Fruit fly (Drosophila melanogaster) whole organism, embryonic: Measurements from ENCODE around the gene CG33107.

Experiments used
- Aef1 ChIP-seq: fragments of 200-800 bp; sonication (Bioruptor generic); IDR thresholded peaks from 3 replicates; pipeline ENCODE4 v1.3.6; 2022; ENCODE audit warnings: missing biosample characterization, missing genetic modification characterization
- Bdp1 ChIP-seq: fragments of 200-800 bp; sonication (Bioruptor generic); optimal IDR thresholded peaks from 3 replicates; lab custom pipeline; 2016; ENCODE audit warnings: missing biosample characterization, missing genetic modification characterization
- CG10979 ChIP-seq: fragments of 200-800 bp; sonication (Bioruptor generic); optimal IDR thresholded peaks from 2 replicates; lab custom pipeline; 2018; ENCODE audit warnings: missing biosample characterization, mild to moderate bottlenecking, missing genetic modification characterization, moderate library complexity
- CG12071 ChIP-seq: fragments of 200-800 bp; sonication (Bioruptor generic); optimal IDR thresholded peaks from 3 replicates; lab custom pipeline; 2018; ENCODE audit warnings: missing biosample characterization, mild to moderate bottlenecking, missing genetic modification characterization
- CG12104 ChIP-seq: fragments of 200-800 bp; sonication (Bioruptor generic); optimal IDR thresholded peaks from 3 replicates; lab custom pipeline; 2016; ENCODE audit warnings: missing biosample characterization, missing genetic modification characterization
- CG12659 ChIP-seq: fragments of 200-800 bp; sonication (Bioruptor generic); optimal IDR thresholded peaks from 3 replicates; lab custom pipeline; 2017; ENCODE audit warnings: mild to moderate bottlenecking, missing biosample characterization, missing genetic modification reagents, missing genetic modification characterization
- CG12769 ChIP-seq: fragments of 200-800 bp; sonication (Bioruptor generic); optimal IDR thresholded peaks from 2 replicates; lab custom pipeline; 2019; ENCODE audit warnings: missing biosample characterization, mild to moderate bottlenecking, missing genetic modification characterization, moderate library complexity
- CG13775 ChIP-seq: fragments of 200-800 bp; sonication (Bioruptor generic); optimal IDR thresholded peaks from 3 replicates; lab custom pipeline; 2017; ENCODE audit warnings: missing biosample characterization, mild to moderate bottlenecking, missing genetic modification characterization
- CG14014 ChIP-seq: fragments of 200-800 bp; sonication (Bioruptor generic); IDR thresholded peaks from 2 replicates; pipeline ENCODE4 v1.3.6; 2022; ENCODE audit warnings: missing biosample characterization, missing genetic modification characterization
- CG14050 ChIP-seq: fragments of 200-800 bp; sonication (Bioruptor generic); IDR thresholded peaks from 3 replicates; pipeline ENCODE4 v1.3.6; 2022; ENCODE audit warnings: missing biosample characterization, missing genetic modification characterization
- CG15269 ChIP-seq: fragments of 200-800 bp; sonication (Bioruptor generic); optimal IDR thresholded peaks from 2 replicates; lab custom pipeline; 2018; ENCODE audit warnings: missing biosample characterization, mild to moderate bottlenecking, missing genetic modification characterization, moderate library complexity
- CG1603 ChIP-seq: fragments of 200-800 bp; sonication (Bioruptor generic); optimal IDR thresholded peaks from 2 replicates; lab custom pipeline; 2019; ENCODE audit warnings: missing biosample characterization, mild to moderate bottlenecking, missing genetic modification characterization, moderate library complexity
- CG17912 ChIP-seq: fragments of 200-800 bp; sonication (Bioruptor generic); optimal IDR thresholded peaks from 2 replicates; lab custom pipeline; 2018; ENCODE audit warnings: missing biosample characterization, mild to moderate bottlenecking, missing genetic modification characterization
- CG3847 ChIP-seq: fragments of 200-800 bp; sonication (Bioruptor generic); IDR thresholded peaks from 2 replicates; pipeline ENCODE4 v1.3.6; 2022; ENCODE audit warnings: missing biosample characterization, missing genetic modification characterization
- CG42726 ChIP-seq: fragments of 200-800 bp; sonication (Bioruptor generic); IDR thresholded peaks from 2 replicates; pipeline ENCODE4 v1.3.6; 2022; ENCODE audit warnings: missing biosample characterization, missing genetic modification characterization; ENCODE audit not compliant: partially characterized antibody
- CG5953 ChIP-seq: fragments of 200-800 bp; sonication (Bioruptor generic); IDR thresholded peaks from 2 replicates; pipeline ENCODE4 v1.3.6; 2022; ENCODE audit warnings: missing biosample characterization, missing genetic modification characterization
- CG6683 ChIP-seq: fragments of 200-800 bp; sonication (Bioruptor generic); optimal IDR thresholded peaks from 2 replicates; lab custom pipeline; 2017; ENCODE audit warnings: missing biosample characterization, mild to moderate bottlenecking, missing genetic modification characterization, missing genetic modification reagents
- CG7372 ChIP-seq: fragments of 200-800 bp; sonication (Bioruptor generic); IDR thresholded peaks from 2 replicates; pipeline ENCODE4 v1.3.6; 2022; ENCODE audit warnings: missing biosample characterization, missing genetic modification characterization
- CG7839 ChIP-seq: fragments of 200-800 bp; sonication (Bioruptor generic); optimal IDR thresholded peaks from 3 replicates; lab custom pipeline; 2018; ENCODE audit warnings: missing biosample characterization, mild to moderate bottlenecking, missing genetic modification characterization, moderate library complexity
- CG9797 ChIP-seq: fragments of 200-800 bp; sonication (Bioruptor generic); optimal IDR thresholded peaks from 3 replicates; lab custom pipeline; 2018; ENCODE audit warnings: missing biosample characterization, mild to moderate bottlenecking, missing genetic modification characterization
- Dbx ChIP-seq: fragments of 200-800 bp; sonication (Bioruptor generic); IDR thresholded peaks from 3 replicates; pipeline ENCODE4 v1.3.6; 2022; ENCODE audit warnings: missing biosample characterization, missing genetic modification characterization
- Doc3 ChIP-seq: fragments of 200-800 bp; sonication (Bioruptor generic); IDR thresholded peaks from 3 replicates; pipeline ENCODE4 v1.3.6; 2022; ENCODE audit warnings: missing biosample characterization, missing genetic modification characterization; ENCODE audit not compliant: partially characterized antibody
- Dp ChIP-seq: fragments of 200-800 bp; sonication (Bioruptor generic); optimal IDR thresholded peaks from 2 replicates; lab custom pipeline; 2018; ENCODE audit warnings: missing biosample characterization, mild to moderate bottlenecking, missing genetic modification characterization, moderate library complexity
- ERR ChIP-seq: fragments of 200-800 bp; sonication (Bioruptor generic); optimal IDR thresholded peaks from 2 replicates; lab custom pipeline; 2016; ENCODE audit warnings: missing biosample characterization, missing genetic modification characterization
- H15 ChIP-seq: fragments of 200-800 bp; sonication (Bioruptor generic); IDR thresholded peaks from 3 replicates; pipeline ENCODE4 v1.3.6; 2022; ENCODE audit warnings: missing biosample characterization, missing genetic modification characterization
- HHEX ChIP-seq: fragments of 200-800 bp; sonication (Bioruptor generic); optimal IDR thresholded peaks from 3 replicates; lab custom pipeline; 2017; ENCODE audit warnings: missing biosample characterization, mild to moderate bottlenecking, missing genetic modification characterization, missing genetic modification reagents
- HmgD ChIP-seq: fragments of 200-800 bp; sonication (Bioruptor generic); optimal IDR thresholded peaks from 3 replicates; lab custom pipeline; 2016; ENCODE audit warnings: missing biosample characterization, missing genetic modification characterization
- HmgZ ChIP-seq: fragments of 200-800 bp; sonication (Bioruptor generic); optimal IDR thresholded peaks from 2 replicates; lab custom pipeline; 2018; ENCODE audit warnings: missing biosample characterization, mild to moderate bottlenecking, missing genetic modification characterization
- Hmx ChIP-seq: fragments of 200-800 bp; sonication (Bioruptor generic); optimal IDR thresholded peaks from 2 replicates; lab custom pipeline; 2016; ENCODE audit warnings: missing biosample characterization, missing genetic modification characterization
- NfI ChIP-seq: fragments of 200-800 bp; sonication (Bioruptor generic); optimal IDR thresholded peaks from 3 replicates; lab custom pipeline; 2018; ENCODE audit warnings: missing biosample characterization, mild to moderate bottlenecking, missing genetic modification characterization, moderate library complexity
- Oli ChIP-seq: fragments of 200-800 bp; sonication (Bioruptor generic); optimal IDR thresholded peaks from 2 replicates; lab custom pipeline; 2018; ENCODE audit warnings: missing biosample characterization, mild to moderate bottlenecking, missing genetic modification characterization, moderate library complexity
- Sry-δ ChIP-seq: fragments of 200-800 bp; sonication (Bioruptor generic); optimal IDR thresholded peaks from 2 replicates; lab custom pipeline; 2016; ENCODE audit warnings: missing biosample characterization, missing genetic modification characterization
- Vsx1 ChIP-seq: fragments of 200-800 bp; sonication (Bioruptor generic); optimal IDR thresholded peaks from 2 replicates; lab custom pipeline; 2017; ENCODE audit warnings: missing biosample characterization, mild to moderate bottlenecking, missing genetic modification characterization, missing genetic modification reagents
- br ChIP-seq: fragments of >200 bp; optimal IDR thresholded peaks from 2 replicates; lab custom pipeline; 2017
- da ChIP-seq: fragments of 200-800 bp; sonication (Bioruptor generic); optimal IDR thresholded peaks from 2 replicates; lab custom pipeline; 2016; ENCODE audit warnings: missing biosample characterization, missing genetic modification characterization
- dysf ChIP-seq: fragments of 200-800 bp; sonication (Bioruptor generic); IDR thresholded peaks from 3 replicates; pipeline ENCODE4 v1.3.6; 2022; ENCODE audit warnings: missing biosample characterization, missing genetic modification characterization
- esg ChIP-seq: fragments of 200-800 bp; sonication (Bioruptor generic); conservative IDR thresholded peaks from 2 replicates; pipeline ENCODE4 v1.3.6; 2022; ENCODE audit warnings: missing biosample characterization, missing genetic modification characterization
- gro ChIP-seq: fragments of 200-800 bp; sonication (Bioruptor generic); optimal IDR thresholded peaks from 2 replicates; lab custom pipeline; 2016; ENCODE audit warnings: missing biosample characterization, missing genetic modification characterization
- h ChIP-seq: fragments of >200 bp; optimal IDR thresholded peaks from 2 replicates; lab custom pipeline; 2017
- ham ChIP-seq: fragments of 200-800 bp; sonication (Bioruptor generic); IDR thresholded peaks from 2 replicates; pipeline ENCODE4 v1.3.6; 2022; ENCODE audit warnings: missing biosample characterization, missing genetic modification characterization
- her ChIP-seq: fragments of 200-800 bp; sonication (Bioruptor generic); optimal IDR thresholded peaks from 2 replicates; lab custom pipeline; 2016; ENCODE audit warnings: missing biosample characterization, missing genetic modification characterization
- jumu ChIP-seq: fragments of 200-800 bp; sonication (Bioruptor generic); optimal IDR thresholded peaks from 3 replicates; lab custom pipeline; 2016; ENCODE audit warnings: missing biosample characterization, missing genetic modification characterization
- kay ChIP-seq: fragments of 200-800 bp; sonication (Bioruptor generic); optimal IDR thresholded peaks from 2 replicates; lab custom pipeline; 2016; ENCODE audit warnings: missing biosample characterization, missing genetic modification characterization
- lmd ChIP-seq: fragments of 200-800 bp; sonication (Bioruptor generic); IDR thresholded peaks from 2 replicates; pipeline ENCODE4 v1.3.6; 2022; ENCODE audit warnings: missing biosample characterization, missing genetic modification characterization
- lola ChIP-seq, 3 experiments: fragments of >200 bp in 2 of 3; fragments of 200-800 bp in 1 of 3; sonication (Bioruptor generic) in 1 of 3; optimal IDR thresholded peaks; 2 replicates each; lab custom pipeline; 2017 to 2019; ENCODE audit warnings: missing biosample characterization in 3 of 3, missing genetic modification characterization in 3 of 3, mild to moderate bottlenecking in 1 of 3, moderate library complexity in 1 of 3
- mam ChIP-seq: fragments of 200-800 bp; sonication (Bioruptor generic); optimal IDR thresholded peaks from 3 replicates; lab custom pipeline; 2016; ENCODE audit warnings: missing biosample characterization, missing genetic modification characterization
- pita ChIP-seq: fragments of 200-800 bp; sonication (Bioruptor generic); optimal IDR thresholded peaks from 2 replicates; lab custom pipeline; 2017; ENCODE audit warnings: missing biosample characterization, mild to moderate bottlenecking, missing genetic modification characterization
- pzg ChIP-seq: fragments of 200-800 bp; sonication (Bioruptor generic); optimal IDR thresholded peaks from 3 replicates; lab custom pipeline; 2018; ENCODE audit warnings: missing biosample characterization, mild to moderate bottlenecking, missing genetic modification characterization, moderate library complexity
- rib ChIP-seq: fragments of 200-800 bp; sonication (Bioruptor generic); IDR thresholded peaks from 2 replicates; pipeline ENCODE4 v1.3.6; 2022; ENCODE audit warnings: missing biosample characterization, missing genetic modification characterization
- sd ChIP-seq: fragments of 200-800 bp; sonication (Bioruptor generic); optimal IDR thresholded peaks from 3 replicates; lab custom pipeline; 2018; ENCODE audit warnings: missing biosample characterization, mild to moderate bottlenecking, missing genetic modification characterization, moderate library complexity
- stwl ChIP-seq: fragments of 200-800 bp; sonication (Bioruptor generic); optimal IDR thresholded peaks from 3 replicates; lab custom pipeline; 2018; ENCODE audit warnings: missing biosample characterization, mild to moderate bottlenecking, missing genetic modification characterization, moderate library complexity

Gene CG33107

DNA sequence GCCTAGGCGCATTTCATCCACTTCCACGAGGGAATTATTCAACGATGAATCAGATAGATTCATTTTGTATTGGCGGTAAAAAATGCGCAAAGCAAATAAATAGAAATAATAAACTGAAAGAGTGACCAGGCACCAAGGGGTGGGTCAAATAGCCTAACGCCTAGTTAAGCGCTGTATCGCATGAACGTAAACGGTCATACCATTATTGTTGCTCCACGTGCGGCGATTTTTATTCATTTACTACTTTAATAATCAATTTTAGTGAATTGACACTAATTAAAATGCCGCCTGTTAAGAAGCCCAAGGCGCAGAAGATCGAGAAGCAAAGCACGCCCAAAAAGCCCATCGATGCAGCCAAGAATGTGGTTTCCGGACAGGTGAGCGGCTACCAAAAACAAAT is at the start of gene CG33107, which contains the start of gene CG6937 (continued):
- TF ChIP-seq CG3847 (GFP tag; lab: Robert Waterston, UW), result no peak
- no peak for TF ChIP-seq br (lab: Kevin White, UChicago)
- TF ChIP-seq CG17912 (GFP tag; lab: Kevin White, UChicago), result no peak
- TF ChIP-seq Vsx1 (GFP tag; lab: Kevin White, UChicago), result no peak
- TF ChIP-seq CG42726 (GFP tag; lab: Robert Waterston, UW), result peak; percentile 48; the same call in 1 of the 2 replicates
- peak; percentile 46 for TF ChIP-seq CG12659
- 0 out of 3 replicates have a peak, but pooled peaks have one; percentile 42 for TF ChIP-seq Doc3 (GFP tag; lab: Robert Waterston, UW)
- peak; percentile 76 for TF ChIP-seq pzg (GFP tag; lab: Kevin White, UChicago)
- peak; percentile 53 for TF ChIP-seq sd (tag; lab: Kevin White, UChicago)
- TF ChIP-seq HmgZ (tag; lab: Kevin White, UChicago), result no peak
- no peak for TF ChIP-seq CG13775 (GFP tag; lab: Kevin White, UChicago)
- TF ChIP-seq Dp (GFP tag; lab: Kevin White, UChicago), result peak; percentile 77
- TF ChIP-seq CG1603 (tag; lab: Kevin White, UChicago), result peak; percentile 65
- peak; percentile 12 for TF ChIP-seq Sry-δ (GFP tag; lab: Kevin White, UChicago)
- no peak for TF ChIP-seq NfI
- no peak for TF ChIP-seq CG10979 (tag; lab: Kevin White, UChicago)
- no peak for TF ChIP-seq gro
- no peak for TF ChIP-seq mam
- no peak for TF ChIP-seq esg (GFP tag; lab: Robert Waterston, UW)
- no peak for TF ChIP-seq ERR (GFP tag; lab: Kevin White, UChicago)
- TF ChIP-seq CG15269 (tag; lab: Kevin White, UChicago), result no peak
- TF ChIP-seq Oli (tag; lab: Kevin White, UChicago), result no peak
- TF ChIP-seq lmd (GFP tag; lab: Robert Waterston, UW), result no peak
- TF ChIP-seq CG7372 (GFP tag; lab: Robert Waterston, UW), result no peak
- no peak for TF ChIP-seq her (GFP tag; lab: Kevin White, UChicago)
- no peak for TF ChIP-seq kay (GFP tag; lab: Kevin White, UChicago)

DNA sequence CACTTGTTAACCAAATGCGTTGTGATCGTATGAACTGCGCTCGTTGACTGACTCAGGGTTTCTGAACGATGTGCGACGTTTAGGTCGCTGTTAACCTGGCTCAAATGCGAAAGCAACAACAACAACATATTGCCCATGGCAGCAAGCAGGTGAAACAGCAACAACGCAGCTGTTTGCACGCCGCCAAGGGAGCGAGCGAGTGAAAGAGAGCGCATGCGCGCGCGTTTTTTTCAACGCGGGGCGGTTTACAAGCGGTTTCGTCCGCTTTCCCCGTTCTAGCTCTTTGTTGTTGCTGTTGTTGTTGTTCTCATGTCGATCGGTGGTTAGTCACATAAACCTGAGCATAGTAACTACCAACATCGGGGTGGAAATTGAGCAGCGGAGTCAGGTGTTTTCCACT is 48.5 kb upstream of the CG33107 start:
- TF ChIP-seq dysf (GFP tag; lab: Robert Waterston, UW), result no peak
- TF ChIP-seq rib (GFP tag; lab: Robert Waterston, UW), result 0 out of 2 replicates have a peak, but pooled peaks have one; percentile 18
- no peak for TF ChIP-seq CG14014 (GFP tag; lab: Robert Waterston, UW)
- TF ChIP-seq ham (GFP tag; lab: Robert Waterston, UW), result no peak
- no peak for TF ChIP-seq CG12769 (tag; lab: Kevin White, UChicago)
- 0 out of 3 replicates have a peak, but pooled peaks have one; percentile 41 for TF ChIP-seq Dbx (GFP tag; lab: Robert Waterston, UW)
- TF ChIP-seq jumu, result no peak
- TF ChIP-seq CG5953, result no peak
- TF ChIP-seq HHEX (GFP tag; lab: Kevin White, UChicago), result no peak
- no peak for TF ChIP-seq da
- TF ChIP-seq CG17912 (GFP tag; lab: Kevin White, UChicago), result no peak
- no peak for TF ChIP-seq CG12104 (GFP tag; lab: Kevin White, UChicago)
- TF ChIP-seq CG12071 (GFP tag; lab: Kevin White, UChicago), result no peak
- TF ChIP-seq Doc3 (GFP tag; lab: Robert Waterston, UW), result no peak
- TF ChIP-seq H15 (GFP tag; lab: Robert Waterston, UW), result no peak
- TF ChIP-seq CG6683 (GFP tag; lab: Kevin White, UChicago), result no peak
- TF ChIP-seq CG14050 (GFP tag; lab: Robert Waterston, UW), result no peak
- no peak for TF ChIP-seq Aef1 (GFP tag; lab: Robert Waterston, UW)
- TF ChIP-seq CG9797 (GFP tag; lab: Kevin White, UChicago), result no peak
- TF ChIP-seq CG7839, result no peak
- TF ChIP-seq pita (GFP tag; lab: Kevin White, UChicago), result no peak
- TF ChIP-seq Hmx, result no peak
- no peak for TF ChIP-seq h (lab: Kevin White, UChicago)
- no peak for TF ChIP-seq stwl (tag; lab: Kevin White, UChicago)
- no peak for TF ChIP-seq lola (GFP tag; optimal IDR thresholded peaks at IDR 0.05; lab: Kevin White, UChicago)
- no peak for TF ChIP-seq HmgD
- TF ChIP-seq Bdp1 (GFP tag; lab: Kevin White, UChicago), result no peak
- TF ChIP-seq Sry-δ (GFP tag; lab: Kevin White, UChicago), result no peak
